Worm (Caenorhabditis elegans) whole organism, dauer: ENCODE data around the gene C17C3.1.
"Not testable (repeated sequence)": the region's sequence is repeated elsewhere in the genome, so short reads cannot be mapped to it uniquely, and the experiment has no call there.

Source experiments
- unc-62 ChIP-seq: sonication (generic microtip); optimal IDR thresholded peaks from 2 replicates; lab custom pipeline; 2017; ENCODE audit warnings: missing biosample characterization, missing genetic modification reagents, missing genetic modification characterization

The C17C3.1 gene

ce11 chrII:5585788-5586187 lies 15.4 kb downstream of the C17C3.1 start, which contains the start of gene lys-8:
TSS of gene lys-8 (plus strand) at chrII:5586178.
- TF ChIP-seq unc-62: no peak

ce11 chrII:5587794-5588193 lies 17.4 kb downstream of the C17C3.1 start:
- TF ChIP-seq unc-62: no peak

ce11 chrII:5589690-5590089 lies 19.3 kb downstream of the C17C3.1 start, which contains the start of gene C17G10.13:
TSS of gene C17G10.13 (minus strand) at chrII:5589790.
- no peak for TF ChIP-seq unc-62

ce11 chrII:5591558-5591957 lies 21.2 kb downstream of the C17C3.1 start:
- TF ChIP-seq unc-62: no peak

ce11 chrII:5592857-5593256 lies 22.5 kb downstream of the C17C3.1 start:
- TF ChIP-seq unc-62: no peak

ce11 chrII:5593377-5593932 lies 23.1 kb downstream of the C17C3.1 start, which contains the start of gene cdc-14:
TSS of gene cdc-14 (minus strand) at chrII:5593427.
- no peak for TF ChIP-seq unc-62

- no peak for TF ChIP-seq unc-62
Observed at ce11 chrII:5594210-5594764, 23.9 kb downstream of the C17C3.1 start, which contains the start of gene ttc-4. TSS of gene ttc-4 (plus strand) at chrII:5594714.

ce11 chrII:5596247-5596646 lies 25.9 kb downstream of the C17C3.1 start, which contains the start of gene C17G10.1:
TSS of gene C17G10.1 (plus strand) at chrII:5596547.
- TF ChIP-seq unc-62: no peak

- no peak for TF ChIP-seq unc-62
Observed at ce11 chrII:5599326-5600044, 29.1 kb downstream of the C17C3.1 start, which contains the start of gene C17G10.10. TSS of gene C17G10.10 (minus strand) at chrII:5599376.

ce11 chrII:5603194-5603593 lies 32.8 kb downstream of the C17C3.1 start, which contains the start of gene C17G10.6:
TSS of gene C17G10.6 (minus strand) at chrII:5603294.
- TF ChIP-seq unc-62: no peak

ce11 chrII:5604441-5604840 lies 34.1 kb downstream of the C17C3.1 start:
- TF ChIP-seq unc-62: no peak

ce11 chrII:5605538-5605945 lies 35.2 kb downstream of the C17C3.1 start:
- no peak for TF ChIP-seq unc-62

ce11 chrII:5607756-5608155 lies 37.4 kb downstream of the C17C3.1 start, which contains the start of gene C17G10.7:
TSS of gene C17G10.7 (minus strand) at chrII:5607856.
- TF ChIP-seq unc-62: no peak

- no peak for TF ChIP-seq unc-62
Observed at ce11 chrII:5619298-5619697, 48.9 kb downstream of the C17C3.1 start, which contains the start of gene dhs-6. TSS of gene dhs-6 (minus strand) at chrII:5619319.

ce11 chrII:5622383-5622939 lies 52.1 kb downstream of the C17C3.1 start, which contains the start of the genes eif-3.L and npl-4.2:
TSS of gene eif-3.L (minus strand) at chrII:5622483.
TSS of gene npl-4.2 (plus strand) at chrII:5622889.
- not testable (repeated sequence) for TF ChIP-seq unc-62
